Fruit fly (Drosophila melanogaster): ENCODE results near the gene CG6813.

Gene CG6813

DNA sequence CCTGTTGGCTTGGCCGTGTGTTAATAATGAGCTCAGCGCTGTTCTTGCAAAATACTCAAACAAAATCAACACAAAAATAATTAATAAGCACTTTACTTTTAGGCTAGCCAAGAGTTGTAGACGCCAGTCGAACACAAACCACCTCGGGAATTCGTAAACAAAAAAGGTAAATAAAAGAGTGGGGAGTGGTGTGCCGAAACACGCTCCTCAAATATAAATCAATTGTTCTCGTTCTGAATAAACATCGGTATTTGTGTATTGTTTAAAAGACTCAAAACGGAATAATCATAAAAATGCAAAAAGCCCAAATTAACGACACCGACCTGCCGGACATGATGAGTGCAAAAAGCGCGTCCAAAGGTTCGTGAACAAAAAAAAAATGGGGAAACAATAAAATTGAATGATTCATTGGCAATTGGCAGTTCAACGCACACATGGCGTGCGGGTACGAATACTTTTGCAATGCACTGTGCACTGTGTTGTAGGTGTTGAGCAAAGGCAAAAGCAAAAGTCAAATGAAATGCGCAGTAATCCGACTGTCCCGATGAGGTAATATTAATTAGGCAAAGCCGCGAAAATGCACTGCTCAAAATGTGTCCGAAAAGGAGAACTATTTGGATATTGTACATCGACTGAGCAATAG is 13.6 kb upstream of the CG6813 start (continued):
- TF ChIP-seq Trl (optimal IDR thresholded peaks at IDR 0.05) (no peak), Trl (GFP tag; optimal IDR thresholded peaks at IDR 0.05) (no peak), CG6765 (GFP tag; optimal IDR thresholded peaks at IDR 0.05) (no peak), Stat92E (GFP tag; optimal IDR thresholded peaks at IDR 0.05) (no peak), CG33557 (GFP tag; optimal IDR thresholded peaks at IDR 0.05) (no peak), trh (GFP tag; optimal IDR thresholded peaks at IDR 0.05) (no peak), CG31365 (tag; optimal IDR thresholded peaks at IDR 0.05) (no peak), tll (GFP tag; optimal IDR thresholded peaks at IDR 0.05) (no peak), lab (GFP tag; optimal IDR thresholded peaks at IDR 0.05) (peak; percentile 25), Pdp1 (GFP tag; optimal IDR thresholded peaks at IDR 0.05) (no peak), dati (GFP tag; IDR thresholded peaks at IDR 0.05) (no peak), sc (optimal IDR thresholded peaks at IDR 0.05) (no peak), sc (GFP tag; optimal IDR thresholded peaks at IDR 0.05) (no peak), CG6813 (GFP tag; optimal IDR thresholded peaks at IDR 0.05) (peak; percentile 16), Eip74EF (GFP tag; optimal IDR thresholded peaks at IDR 0.05) (no peak), Max (GFP tag; optimal IDR thresholded peaks at IDR 0.05) (no peak), CG4360 (GFP tag; IDR thresholded peaks at IDR 0.05) (no peak), dpn (GFP tag; optimal IDR thresholded peaks at IDR 0.05) (no peak), CG15011 (GFP tag; optimal IDR thresholded peaks at IDR 0.05) (no peak), Blimp-1 (GFP tag; optimal IDR thresholded peaks at IDR 0.05) (no peak), ERR (GFP tag; optimal IDR thresholded peaks at IDR 0.05) (no peak), CG17361 (GFP tag; IDR thresholded peaks at IDR 0.05) (no peak), E2f2 (GFP tag; IDR thresholded peaks at IDR 0.05) (no peak), C15 (GFP tag; IDR thresholded peaks at IDR 0.05) (no peak), sob (GFP tag; IDR thresholded peaks at IDR 0.05) (0 out of 2 replicates have a peak, but pooled peaks have one; percentile 36), dimm (GFP tag; IDR thresholded peaks at IDR 0.05) (no peak), chinmo (GFP tag; IDR thresholded peaks at IDR 0.05; ENCODE audit: partially characterized antibody) (0 out of 4 replicates have a peak, but pooled peaks have one; percentile 54), kay (GFP tag; optimal IDR thresholded peaks at IDR 0.05) (no peak), Ptx1 (GFP tag; IDR thresholded peaks at IDR 0.05) (no peak), Ravus (GFP tag; IDR thresholded peaks at IDR 0.05) (no peak), CG18619 (GFP tag; optimal IDR thresholded peaks at IDR 0.05) (no peak), exex (tag; optimal IDR thresholded peaks at IDR 0.05) (peak; percentile 8), CG14441 (GFP tag; IDR thresholded peaks at IDR 0.05) (no peak), CG4404 (GFP tag; IDR thresholded peaks at IDR 0.05) (no peak), CG9727 (GFP tag; optimal IDR thresholded peaks at IDR 0.05) (no peak), croc (GFP tag; conservative IDR thresholded peaks at IDR 0.05) (no peak), gro (GFP tag; optimal IDR thresholded peaks at IDR 0.05) (peak; percentile 19), oc (tag; optimal IDR thresholded peaks at IDR 0.05) (no peak), Sox100B (GFP tag; optimal IDR thresholded peaks at IDR 0.05) (no peak), Myb (GFP tag; optimal IDR thresholded peaks at IDR 0.05) (no peak), Tbp (GFP tag; optimal IDR thresholded peaks at IDR 0.05) (no peak), Abd-B (GFP tag; optimal IDR thresholded peaks at IDR 0.05) (no peak), CG2202 (tag; optimal IDR thresholded peaks at IDR 0.05) (no peak), lilli (GFP tag; optimal IDR thresholded peaks at IDR 0.05) (peak; percentile 25), CG4282 (GFP tag; optimal IDR thresholded peaks at IDR 0.05) (no peak), sna (GFP tag; IDR thresholded peaks at IDR 0.05; ENCODE audit: partially characterized antibody) (no peak), dysf (GFP tag; IDR thresholded peaks at IDR 0.05) (no peak), Elba2 (GFP tag; optimal IDR thresholded peaks at IDR 0.05) (no peak), Bgb (GFP tag; IDR thresholded peaks at IDR 0.05; ENCODE audit: partially characterized antibody) (no peak), sd (tag; optimal IDR thresholded peaks at IDR 0.05) (peak; percentile 72)

All from whole organism, embryonic.